Worm (Caenorhabditis elegans): ENCODE measurements around the gene D1086.12.

DNA sequence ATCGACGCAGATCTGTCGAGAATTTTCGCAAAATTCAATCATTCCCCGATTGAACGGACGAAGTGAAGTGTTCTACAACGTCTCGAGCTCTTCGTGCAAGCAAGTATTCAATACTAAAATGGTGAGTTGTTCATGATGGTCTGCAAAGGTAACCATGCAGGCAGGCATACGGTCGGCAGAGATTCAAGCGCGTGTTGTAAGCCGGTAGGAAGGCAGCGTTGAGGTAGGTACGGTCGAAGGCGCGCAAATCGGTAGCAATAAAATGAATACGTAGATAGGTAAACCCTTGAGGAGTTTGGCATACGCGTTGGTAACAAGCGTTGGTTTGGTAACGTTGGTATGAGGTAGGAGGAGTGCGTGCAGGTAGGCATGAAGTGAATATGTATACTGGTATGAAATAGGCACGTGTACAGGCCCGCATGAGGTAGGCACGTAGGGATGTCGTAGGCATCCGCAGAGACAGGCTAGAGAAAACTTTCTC is 33.1 kb upstream of the D1086.12 start, which contains the start of gene D1086.17:
- TF ChIP-seq nhr-12 (tag; optimal IDR thresholded peaks at IDR 0.05), result no peak
- no peak for TF ChIP-seq ceh-39 (tag; optimal IDR thresholded peaks at IDR 0.05)
- no peak for TF ChIP-seq tbx-8 (GFP tag; optimal IDR thresholded peaks at IDR 0.05)
- no peak for TF ChIP-seq nhr-2 (tag; optimal IDR thresholded peaks at IDR 0.05)
- TF ChIP-seq lin-13 (tag; optimal IDR thresholded peaks at IDR 0.05), result no peak
